Fruit fly (Drosophila melanogaster): ENCODE results near the gene Brd7-9.

DNA sequence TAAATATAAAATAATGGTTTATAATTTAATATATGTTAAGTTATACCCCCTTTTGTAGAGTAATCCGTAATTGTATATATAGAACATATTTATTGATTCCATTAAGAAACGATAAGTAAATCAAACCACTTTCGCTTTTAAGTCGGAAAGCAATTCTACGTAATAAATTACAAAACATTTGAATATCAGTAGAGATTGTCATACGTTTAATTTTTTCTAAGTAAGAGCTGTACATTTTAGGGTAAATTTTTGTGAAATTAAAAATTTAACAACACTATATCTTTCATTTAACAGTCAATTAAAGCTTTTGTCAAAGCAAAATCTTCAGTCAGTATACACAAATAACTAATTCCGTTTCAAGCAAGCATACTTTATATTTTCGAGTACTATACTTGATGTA lies 28.8 kb upstream of the Brd7-9 start, which contains the start of gene CG46025:
- TF ChIP-seq CG16779 (tag; optimal IDR thresholded peaks at IDR 0.05), result no peak
- TF ChIP-seq CG6276 (GFP tag; optimal IDR thresholded peaks at IDR 0.05), result no peak
- TF ChIP-seq CG6163 (GFP tag; IDR thresholded peaks at IDR 0.05), result no peak
- no peak for TF ChIP-seq Ets21C (GFP tag; optimal IDR thresholded peaks at IDR 0.05)

All from whole organism, prepupa.